Worm (Caenorhabditis elegans) whole organism, late embryonic: ENCODE data around the gene srv-15.

Experiments used
- ceh-24 ChIP-seq: sonication (generic microtip); optimal IDR thresholded peaks from 2 replicates; lab custom pipeline; 2016; ENCODE audit warnings: mild to moderate bottlenecking, missing genetic modification characterization, missing compliant biosample characterization
- hlh-30 ChIP-seq: sonication (generic microtip); optimal IDR thresholded peaks from 2 replicates; lab custom pipeline; 2017; ENCODE audit warnings: antibody characterized with exemption, missing genetic modification characterization, missing compliant biosample characterization; ENCODE audit not compliant: insufficient read depth
- madf-2 ChIP-seq: sonication (generic microtip); optimal IDR thresholded peaks from 2 replicates; lab custom pipeline; 2017; ENCODE audit warnings: missing genetic modification characterization, missing compliant biosample characterization
- nhr-11 ChIP-seq: fragments of 150-350 bp; optimal IDR thresholded peaks from 2 replicates; lab custom pipeline; 2014; ENCODE audit warnings: missing biosample characterization, missing genetic modification characterization
- pag-3 ChIP-seq: sonication (generic microtip); optimal IDR thresholded peaks from 2 replicates; lab custom pipeline; 2016; ENCODE audit warnings: missing compliant biosample characterization, missing genetic modification characterization, borderline replicate concordance
- pha-4 ChIP-seq: fragments of 150-350 bp; optimal IDR thresholded peaks from 2 replicates; lab custom pipeline; 2018; ENCODE audit warnings: missing biosample characterization, missing genetic modification reagents, missing genetic modification characterization
- tbx-2 ChIP-seq: sonication (generic microtip); optimal IDR thresholded peaks from 2 replicates; lab custom pipeline; 2016; ENCODE audit warnings: missing genetic modification characterization, missing compliant biosample characterization

DNA sequence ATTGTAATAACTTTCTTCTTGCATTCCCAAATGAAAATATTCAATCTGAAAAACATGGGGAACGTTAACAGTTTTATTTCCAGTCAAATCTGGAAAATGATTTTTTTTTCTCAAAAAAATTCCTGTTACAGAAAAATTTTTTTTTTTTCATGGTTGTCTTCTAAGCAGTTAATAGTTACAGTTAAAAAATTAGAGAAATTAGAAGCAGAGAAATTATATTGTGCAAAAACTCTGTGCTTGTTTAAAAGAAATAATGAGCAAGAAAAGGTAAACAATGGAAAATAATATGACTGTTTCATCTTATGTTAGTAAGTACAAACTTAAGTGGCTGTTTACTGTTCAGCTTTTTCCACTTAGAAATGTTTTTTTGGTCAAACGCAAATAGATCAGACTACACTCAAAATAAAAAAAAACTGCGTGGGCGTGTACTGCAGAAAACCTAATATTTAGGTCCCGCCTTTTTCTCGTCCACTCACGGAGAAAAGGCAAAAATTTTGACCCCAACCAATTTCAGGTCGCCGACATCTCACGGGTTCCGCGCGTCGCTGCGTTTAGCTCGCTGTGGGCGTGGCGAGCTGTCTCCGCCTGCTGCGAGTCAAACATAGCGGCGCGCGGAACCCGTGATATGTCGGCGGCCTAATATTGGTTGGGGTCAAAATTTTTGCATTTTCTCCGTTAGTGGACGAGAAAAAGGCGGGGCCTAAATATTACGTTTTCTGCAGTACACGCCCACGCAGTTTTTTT lies 44.6 kb downstream of the srv-15 start, which contains the start of gene ifas-3:
- TF ChIP-seq nhr-11 (tag; lab: Kevin White, UChicago) (no peak), ceh-24 (tag; lab: Kevin White, UChicago) (no peak), madf-2 (no peak), pag-3 (no peak), pha-4 (tag; lab: Kevin White, UChicago) (no peak), tbx-2 (tag; lab: Kevin White, UChicago) (no peak), hlh-30 (tag; lab: Kevin White, UChicago) (no peak)
